Worm (Caenorhabditis elegans) whole organism, young adult: ENCODE measurements around the gene emre-1.

Experiments
- ZK185.1 ChIP-seq: sonication (generic microtip); optimal IDR thresholded peaks from 2 replicates; lab custom pipeline; 2016; ENCODE audit warnings: mild to moderate bottlenecking, missing genetic modification characterization, missing compliant biosample characterization; ENCODE audit not compliant: poor library complexity, severe bottlenecking
- chd-7 ChIP-seq: sonication (generic microtip); optimal IDR thresholded peaks from 2 replicates; lab custom pipeline; 2016; ENCODE audit warnings: mild to moderate bottlenecking, missing genetic modification characterization, moderate library complexity, missing compliant biosample characterization
- egrh-3 ChIP-seq: fragments of 200-800 bp; sonication (Bioruptor generic); IDR thresholded peaks from 2 replicates; pipeline ENCODE4 v1.3.6; 2022; ENCODE audit warnings: missing genetic modification reagents, missing genetic modification characterization, missing compliant biosample characterization
- ets-4 ChIP-seq: fragments of 200-800 bp; sonication (Bioruptor generic); optimal IDR thresholded peaks from 2 replicates; lab custom pipeline; 2018; ENCODE audit warnings: mild to moderate bottlenecking, missing genetic modification characterization, missing compliant biosample characterization
- lir-1 ChIP-seq: fragments of 200-800 bp; sonication (Bioruptor generic); conservative IDR thresholded peaks from 2 replicates; pipeline ENCODE4 v1.3.6; 2022; ENCODE audit warnings: missing genetic modification reagents, missing genetic modification characterization, missing compliant biosample characterization
- mes-4 ChIP-seq: sonication (generic microtip); optimal IDR thresholded peaks from 2 replicates; lab custom pipeline; 2016; ENCODE audit warnings: missing genotype, missing genetic modification characterization, missing compliant biosample characterization
- nfya-1 ChIP-seq: sonication (generic microtip); optimal IDR thresholded peaks from 2 replicates; lab custom pipeline; 2017; ENCODE audit warnings: antibody characterized with exemption, missing compliant biosample characterization, missing genetic modification characterization, borderline replicate concordance; ENCODE audit not compliant: insufficient read depth
- sea-2 ChIP-seq: fragments of 200-800 bp; sonication (Bioruptor generic); IDR thresholded peaks from 2 replicates; pipeline ENCODE4 v1.3.6; 2022; ENCODE audit warnings: missing genetic modification characterization, missing compliant biosample characterization
- snpc-1.3 ChIP-seq: sonication (generic microtip); optimal IDR thresholded peaks from 2 replicates; lab custom pipeline; 2017; ENCODE audit warnings: missing genetic modification characterization, mild to moderate bottlenecking, missing compliant biosample characterization, antibody characterized with exemption, moderate library complexity, missing genotype, missing genetic modification reagents; ENCODE audit not compliant: insufficient read depth
- ztf-18 ChIP-seq: sonication (generic microtip); optimal IDR thresholded peaks from 2 replicates; lab custom pipeline; 2016; ENCODE audit warnings: missing genotype, mild to moderate bottlenecking, missing genetic modification characterization, missing compliant biosample characterization

DNA sequence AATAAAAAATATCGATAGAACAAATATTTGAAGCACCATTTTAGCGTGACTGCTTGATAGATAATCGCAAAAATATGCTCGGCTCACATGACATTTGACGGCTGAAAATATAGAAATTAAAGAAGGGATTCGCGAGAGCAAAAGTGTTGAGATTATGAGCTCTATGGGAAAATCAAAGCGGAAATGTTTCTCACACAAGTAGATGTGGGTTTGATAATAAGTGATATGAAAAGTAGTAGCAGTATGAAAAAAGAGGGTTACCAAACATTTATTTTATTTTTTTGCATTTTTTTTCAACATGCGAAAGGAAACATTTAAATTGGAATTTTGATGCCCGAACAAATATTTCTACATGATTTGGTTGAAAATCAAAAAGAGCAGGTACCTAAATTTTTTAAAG, 11.8 kb downstream of the emre-1 start, which contains the start of gene iglr-1:
- TF ChIP-seq egrh-3 (no peak), mes-4 (tag; lab: Kevin White, UChicago) (no peak), ZK185.1 (tag; lab: Kevin White, UChicago) (no peak), ztf-18 (no peak), snpc-1.3 (no peak), chd-7 (tag; lab: Kevin White, UChicago) (no peak), sea-2 (GFP tag; lab: Robert Waterston, UW) (no peak), ets-4 (GFP tag; lab: Kevin White, UChicago) (no peak), nfya-1 (tag; lab: Kevin White, UChicago) (no peak), lir-1 (GFP tag; lab: Robert Waterston, UW) (no peak)
